Fruit fly (Drosophila melanogaster): ENCODE measurements around the gene dpr15.

dpr15 gene

DNA sequence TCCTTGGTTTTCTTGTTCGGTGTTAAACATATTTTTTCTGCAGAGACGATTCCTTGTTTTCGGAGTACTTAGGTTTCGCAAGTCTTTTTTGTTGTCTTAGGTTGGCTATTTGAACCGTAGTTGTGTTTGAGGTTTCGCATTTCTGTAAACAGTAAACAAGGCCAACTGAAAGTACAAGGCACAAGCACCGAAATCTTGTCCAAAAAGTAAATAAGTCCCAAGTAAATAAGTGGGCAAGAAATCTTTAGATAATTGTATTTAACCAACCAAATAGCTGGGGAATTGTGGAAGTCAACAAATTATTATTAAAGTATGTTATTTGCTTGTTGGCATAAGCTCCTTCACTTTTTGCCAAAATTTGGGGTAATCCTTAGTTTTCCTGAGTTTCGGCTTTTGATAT is 44.7 kb downstream of the dpr15 start:
- no peak for TF ChIP-seq CG8301 (tag; optimal IDR thresholded peaks at IDR 0.05)
- TF ChIP-seq CG34367 (tag; optimal IDR thresholded peaks at IDR 0.05) = no peak

DNA sequence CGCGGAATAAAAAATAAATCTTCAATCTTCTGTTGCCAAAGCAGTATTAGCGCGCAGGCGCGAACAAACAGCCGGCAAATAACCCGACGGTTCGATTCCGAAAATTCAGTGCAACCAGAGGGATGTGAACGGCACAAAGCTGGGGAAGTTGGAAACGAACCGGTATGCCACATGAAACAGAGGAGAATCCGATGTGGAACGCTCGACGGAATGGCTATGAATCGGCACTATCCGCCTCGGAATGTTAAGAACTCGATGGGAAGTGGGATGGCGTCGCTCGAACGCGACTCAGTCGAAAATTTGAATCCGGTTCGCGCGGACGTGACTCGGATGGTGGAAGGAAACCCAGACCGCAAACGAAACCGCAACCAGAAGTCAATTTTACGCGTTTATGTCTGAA is 63.8 kb downstream of the dpr15 start, which contains the start of gene dpr17:
Gene dpr17 (plus strand): TSS at position 289 of the 400 bp plus-strand sequence.
- TF ChIP-seq CG12605 (GFP tag; IDR thresholded peaks at IDR 0.05) (no peak), Pif1B (GFP tag; optimal IDR thresholded peaks at IDR 0.05) (no peak), Pif1A (GFP tag; optimal IDR thresholded peaks at IDR 0.05) (no peak), CG10348 (GFP tag; IDR thresholded peaks at IDR 0.05) (no peak), gl (tag; optimal IDR thresholded peaks at IDR 0.05) (no peak), CG8301 (tag; optimal IDR thresholded peaks at IDR 0.05) (no peak), CG9948 (tag; optimal IDR thresholded peaks at IDR 0.05) (no peak), fd96Ca (GFP tag; IDR thresholded peaks at IDR 0.05) (no peak), rn (GFP tag; IDR thresholded peaks at IDR 0.05) (no peak), CG15710 (tag; optimal IDR thresholded peaks at IDR 0.05) (no peak), Ets98B (GFP tag; IDR thresholded peaks at IDR 0.05) (no peak), CG13204 (GFP tag; optimal IDR thresholded peaks at IDR 0.05) (no peak), CG17806 (tag; optimal IDR thresholded peaks at IDR 0.05) (no peak), EcR (GFP tag; optimal IDR thresholded peaks at IDR 0.05) (no peak), CG4496 (GFP tag; IDR thresholded peaks at IDR 0.05) (no peak)

DNA sequence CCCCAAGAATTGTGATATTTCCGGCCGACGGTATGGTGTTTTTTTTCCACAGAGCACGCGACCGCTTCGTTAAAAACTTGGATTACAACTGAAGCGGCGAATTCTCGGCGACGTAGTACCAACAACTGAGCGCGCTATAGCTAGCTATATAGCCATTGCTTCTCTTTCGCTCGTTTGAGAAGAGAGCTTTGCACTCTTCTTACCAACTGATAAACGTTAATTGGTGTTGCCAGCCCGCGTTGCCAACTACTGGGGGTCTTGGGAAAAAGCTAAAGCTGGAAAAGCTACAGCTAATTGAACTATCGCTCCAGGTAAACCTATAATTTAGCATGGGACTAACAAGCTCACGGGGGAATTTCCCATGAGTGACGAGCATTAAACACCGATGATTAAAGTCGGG is 67.8 kb downstream of the dpr15 start, which contains the start of gene ATP8B:
Gene ATP8B (minus strand): TSS at position 64 of the 400 bp plus-strand sequence.
- TF ChIP-seq rn (GFP tag; IDR thresholded peaks at IDR 0.05) (no peak), CG10348 (GFP tag; IDR thresholded peaks at IDR 0.05) (no peak), CG34367 (tag; optimal IDR thresholded peaks at IDR 0.05) (no peak), EcR (GFP tag; optimal IDR thresholded peaks at IDR 0.05) (no peak), CG8159 (tag; optimal IDR thresholded peaks at IDR 0.05) (no peak), Pif1A (GFP tag; optimal IDR thresholded peaks at IDR 0.05) (no peak), CG17806 (tag; optimal IDR thresholded peaks at IDR 0.05) (no peak), CG4496 (GFP tag; IDR thresholded peaks at IDR 0.05) (no peak), CG9948 (tag; optimal IDR thresholded peaks at IDR 0.05) (no peak), CG13204 (GFP tag; optimal IDR thresholded peaks at IDR 0.05) (no peak), CG12605 (GFP tag; IDR thresholded peaks at IDR 0.05) (no peak), CG15710 (tag; optimal IDR thresholded peaks at IDR 0.05) (no peak), Pif1B (GFP tag; optimal IDR thresholded peaks at IDR 0.05) (no peak), CG8301 (tag; optimal IDR thresholded peaks at IDR 0.05) (no peak), CG14655 (GFP tag; optimal IDR thresholded peaks at IDR 0.05) (no peak), gl (tag; optimal IDR thresholded peaks at IDR 0.05) (no peak), D1 (tag; optimal IDR thresholded peaks at IDR 0.05) (no peak)
